Fruit fly (Drosophila melanogaster): Measurements from ENCODE around the gene Sec10.

The Sec10 gene

DNA sequence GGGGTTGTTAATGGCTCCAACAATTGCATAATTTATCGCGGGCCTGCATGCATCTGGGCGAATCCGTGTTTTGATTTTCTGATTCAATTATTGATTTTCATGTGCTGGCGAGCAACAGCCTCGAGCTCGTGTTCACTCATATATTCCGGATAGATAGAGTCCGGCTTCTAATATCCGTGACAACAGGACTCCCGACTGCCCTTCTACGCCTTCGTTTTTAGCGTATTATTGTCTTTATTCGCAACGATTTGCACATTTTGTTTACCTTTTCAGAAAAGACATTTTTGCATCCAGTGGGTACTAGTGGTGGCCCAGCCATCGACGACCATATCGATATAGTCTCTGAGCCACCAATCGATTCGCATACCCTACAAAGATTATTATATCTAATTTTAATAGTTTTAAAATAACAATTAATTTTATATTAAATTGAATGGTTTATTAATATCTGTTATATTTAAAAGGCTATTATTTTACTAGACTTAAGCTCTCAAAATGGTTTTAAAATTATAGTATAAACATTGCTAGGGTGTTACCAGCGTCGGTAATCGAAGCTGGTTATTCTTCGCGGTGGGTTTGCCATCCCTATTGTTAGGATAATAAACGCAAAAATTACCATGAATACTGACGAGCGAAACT, 26.7 kb downstream of the Sec10 start, which contains the start of the genes Myo95E and TBC1d7 (continued):
- TF ChIP-seq CG3919 (GFP tag; optimal IDR thresholded peaks at IDR 0.05) (peak; percentile 90), CG31627 (GFP tag; optimal IDR thresholded peaks at IDR 0.05) (peak; percentile 76), vri (GFP tag; optimal IDR thresholded peaks at IDR 0.05) (peak; percentile 75), Gug (GFP tag; IDR thresholded peaks at IDR 0.05) (peak; percentile 89), CG8632 (GFP tag; optimal IDR thresholded peaks at IDR 0.05) (peak; percentile 88), CG11762 (GFP tag; optimal IDR thresholded peaks at IDR 0.05; ENCODE audit: insufficient read depth) (peak; percentile 75), achi (GFP tag; optimal IDR thresholded peaks at IDR 0.05) (peak; percentile 88), CG6163 (GFP tag; IDR thresholded peaks at IDR 0.05) (peak; percentile 93), CG9139 (GFP tag; optimal IDR thresholded peaks at IDR 0.05) (peak; percentile 67), CG32006 (GFP tag; optimal IDR thresholded peaks at IDR 0.05) (peak; percentile 91), Blimp-1 (GFP tag; optimal IDR thresholded peaks at IDR 0.05) (no peak), dsx (GFP tag; optimal IDR thresholded peaks at IDR 0.05; ENCODE audit: poor library complexity, severe bottlenecking) (peak; percentile 92), CG10669 (GFP tag; optimal IDR thresholded peaks at IDR 0.05) (peak; percentile 89), svp (GFP tag) (no peak), Hr38 (GFP tag; optimal IDR thresholded peaks at IDR 0.05) (no peak), CG6854 (GFP tag; optimal IDR thresholded peaks at IDR 0.05) (peak; percentile 39), CG34406 (GFP tag; optimal IDR thresholded peaks at IDR 0.05) (peak; percentile 92), CG10631 (GFP tag; optimal IDR thresholded peaks at IDR 0.05) (peak; percentile 92), Ets96B (tag; optimal IDR thresholded peaks at IDR 0.05) (peak; percentile 93)

DNA sequence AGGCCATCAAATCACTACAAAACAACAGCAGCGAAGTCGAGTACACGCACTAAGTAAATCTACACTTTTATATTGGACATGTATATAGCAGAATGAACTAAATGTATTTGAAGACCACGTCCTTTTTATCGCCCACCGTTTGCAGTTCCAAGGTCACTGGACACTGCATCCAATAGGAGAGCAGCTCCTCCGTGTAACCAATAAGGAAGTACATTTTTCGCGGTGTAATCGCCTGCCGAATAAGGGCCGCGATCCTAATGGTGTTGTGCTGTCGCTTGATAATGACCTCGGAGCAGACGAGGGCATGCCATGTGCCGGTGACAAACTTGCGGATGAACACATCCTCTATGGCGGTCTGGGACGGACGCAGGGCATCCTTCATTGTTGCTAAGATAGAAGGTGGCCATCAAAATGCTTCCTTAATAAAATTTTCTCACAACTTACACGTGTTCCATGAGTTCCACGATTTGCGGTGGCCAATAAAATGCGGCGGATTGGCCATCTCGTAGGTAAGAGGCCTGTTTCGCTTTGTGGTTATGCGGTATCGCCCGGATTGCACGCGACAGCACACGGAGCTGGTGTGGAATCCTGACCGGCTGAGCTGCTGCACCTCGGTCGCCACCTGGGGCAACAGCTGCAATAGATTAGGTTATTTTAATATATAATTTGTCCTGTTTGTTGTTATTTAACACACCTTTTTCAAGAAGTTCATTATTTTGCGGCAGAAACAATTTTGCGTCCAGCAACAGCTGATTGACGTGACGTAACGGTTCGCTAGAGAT, 28.3 kb downstream of the Sec10 start, which contains the start of gene mRpS24:
Gene mRpS24, minus strand, starts transcription at position 772 of the 782 bp plus-strand sequence.
- TF ChIP-seq eg (GFP tag; IDR thresholded peaks at IDR 0.05) (no peak), CG31627 (GFP tag; optimal IDR thresholded peaks at IDR 0.05) (no peak), lz (GFP tag; optimal IDR thresholded peaks at IDR 0.05) (no peak), Met (GFP tag; optimal IDR thresholded peaks at IDR 0.05) (no peak), CG11294 (GFP tag; IDR thresholded peaks at IDR 0.05) (no peak), CG34406 (GFP tag; optimal IDR thresholded peaks at IDR 0.05) (no peak), fkh (GFP tag; optimal IDR thresholded peaks at IDR 0.05) (no peak), Lpt (GFP tag; optimal IDR thresholded peaks at IDR 0.05) (no peak), Sox102F (GFP tag; optimal IDR thresholded peaks at IDR 0.05) (no peak), Blimp-1 (GFP tag; optimal IDR thresholded peaks at IDR 0.05) (no peak), salr (GFP tag; optimal IDR thresholded peaks at IDR 0.05) (no peak), CG4318 (GFP tag; optimal IDR thresholded peaks at IDR 0.05) (no peak), CG6276 (GFP tag; optimal IDR thresholded peaks at IDR 0.05) (no peak), svp (GFP tag) (no peak), CG15336 (GFP tag; IDR thresholded peaks at IDR 0.05) (no peak), CG10631 (GFP tag; optimal IDR thresholded peaks at IDR 0.05) (no peak), acj6 (GFP tag; optimal IDR thresholded peaks at IDR 0.05) (no peak), net (GFP tag; optimal IDR thresholded peaks at IDR 0.05) (no peak), cyc (GFP tag; optimal IDR thresholded peaks at IDR 0.05) (no peak), CG9139 (GFP tag; optimal IDR thresholded peaks at IDR 0.05) (no peak)

DNA sequence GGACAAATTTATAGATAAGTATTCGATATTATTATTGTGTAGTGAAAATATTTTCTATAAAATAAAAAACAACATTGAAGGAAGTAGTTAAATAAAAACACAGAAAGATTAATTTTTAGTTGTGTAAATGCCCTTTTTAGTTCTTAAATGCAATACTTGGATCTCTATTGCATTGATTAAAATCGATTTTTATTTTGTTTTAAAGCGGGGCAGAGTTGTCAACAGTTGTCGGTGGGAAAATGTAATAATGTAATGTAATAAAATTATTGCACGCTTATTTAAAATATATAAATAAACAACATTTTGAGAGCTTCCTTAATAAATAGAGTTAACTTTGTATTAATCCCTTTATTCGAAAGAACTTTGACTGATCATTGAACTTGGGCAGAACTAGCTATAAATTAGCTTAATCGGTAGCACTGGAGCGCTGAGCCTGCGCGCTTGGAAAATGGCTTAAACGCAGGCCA, 29.0 kb downstream of the Sec10 start, which contains the start of gene Apc2:
Gene Apc2, plus strand, starts transcription at position 411 of the 467 bp plus-strand sequence.
- TF ChIP-seq lz (GFP tag; optimal IDR thresholded peaks at IDR 0.05) (peak; percentile 76), dac (GFP tag; optimal IDR thresholded peaks at IDR 0.05) (no peak), acj6 (GFP tag; optimal IDR thresholded peaks at IDR 0.05) (peak; percentile 60), CG7368 (GFP tag; optimal IDR thresholded peaks at IDR 0.05) (no peak), svp (GFP tag) (no peak), CG11762 (GFP tag; optimal IDR thresholded peaks at IDR 0.05; ENCODE audit: insufficient read depth) (no peak), vri (GFP tag; optimal IDR thresholded peaks at IDR 0.05) (peak; percentile 80), pdm3 (GFP tag; optimal IDR thresholded peaks at IDR 0.05) (peak; percentile 63), Blimp-1 (GFP tag; optimal IDR thresholded peaks at IDR 0.05) (no peak), topi (GFP tag; optimal IDR thresholded peaks at IDR 0.05) (peak; percentile 60), CG10631 (GFP tag; optimal IDR thresholded peaks at IDR 0.05) (peak; percentile 69), CG11294 (GFP tag; IDR thresholded peaks at IDR 0.05) (no peak), achi (GFP tag; optimal IDR thresholded peaks at IDR 0.05) (peak; percentile 62), CG11902 (GFP tag; optimal IDR thresholded peaks at IDR 0.05) (peak; percentile 32), salr (GFP tag; optimal IDR thresholded peaks at IDR 0.05) (peak in 1 of 2 experiments; percentile 30), OdsH (GFP tag; optimal IDR thresholded peaks at IDR 0.05) (peak; percentile 70), Ets96B (tag; optimal IDR thresholded peaks at IDR 0.05) (peak; percentile 56), CG4318 (GFP tag; optimal IDR thresholded peaks at IDR 0.05) (no peak), dsx (GFP tag; optimal IDR thresholded peaks at IDR 0.05; ENCODE audit: poor library complexity, severe bottlenecking) (peak; percentile 56), Lpt (GFP tag; optimal IDR thresholded peaks at IDR 0.05) (peak; percentile 36), CG32006 (GFP tag; optimal IDR thresholded peaks at IDR 0.05) (peak; percentile 69), Smox (GFP tag; optimal IDR thresholded peaks at IDR 0.05) (no peak), Hr39 (GFP tag; optimal IDR thresholded peaks at IDR 0.05) (peak; percentile 61), fd59A (GFP tag; optimal IDR thresholded peaks at IDR 0.05) (no peak), CG15336 (GFP tag; IDR thresholded peaks at IDR 0.05) (peak; percentile 56), CG31627 (GFP tag; optimal IDR thresholded peaks at IDR 0.05) (peak; percentile 42)
